Fruit fly (Drosophila melanogaster): ENCODE data around the gene CG15005.

Gene CG15005

DNA sequence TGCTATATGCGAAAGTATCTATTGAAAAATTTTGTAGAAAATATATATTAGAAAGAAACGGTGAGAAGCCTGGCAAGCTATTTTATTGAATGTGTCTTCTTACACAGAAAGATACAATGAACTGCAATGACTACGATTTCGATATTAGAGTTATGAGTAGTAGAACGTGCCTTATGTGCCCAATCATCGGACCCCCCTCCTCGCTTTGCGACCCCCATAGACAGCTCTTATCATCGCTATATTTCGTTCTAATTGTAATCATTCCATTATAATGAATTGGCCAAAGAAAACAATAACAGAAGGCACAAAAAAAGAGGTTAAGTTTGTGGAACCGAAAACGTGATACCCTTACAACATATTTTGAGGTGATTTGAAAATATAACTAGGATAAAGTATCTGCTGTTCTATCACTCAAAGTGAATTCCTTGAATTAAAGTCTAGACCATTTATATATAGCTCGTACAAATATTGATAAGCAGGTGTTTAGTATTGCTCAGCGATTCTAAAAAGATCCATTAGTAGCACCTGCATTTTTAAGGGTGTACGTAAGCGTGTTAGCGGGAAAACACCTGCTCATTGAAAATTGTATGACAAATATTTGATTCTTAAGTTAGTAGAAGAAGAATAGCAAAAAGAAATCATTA is 28.7 kb upstream of the CG15005 start (continued):
- no peak for TF ChIP-seq Hr78 (GFP tag; optimal IDR thresholded peaks at IDR 0.05)
- peak; percentile 21 for TF ChIP-seq CG4424 (GFP tag; optimal IDR thresholded peaks at IDR 0.05)
- TF ChIP-seq pzg (GFP tag; optimal IDR thresholded peaks at IDR 0.05): no peak
- TF ChIP-seq salm (tag; optimal IDR thresholded peaks at IDR 0.05): no peak
- TF ChIP-seq CG1602 (GFP tag; optimal IDR thresholded peaks at IDR 0.05): no peak
- TF ChIP-seq CG3281 (GFP tag; optimal IDR thresholded peaks at IDR 0.05): peak; percentile 48
- peak; percentile 7 for TF ChIP-seq gsb-n (tag; optimal IDR thresholded peaks at IDR 0.05)
- no peak for TF ChIP-seq Optix (GFP tag; IDR thresholded peaks at IDR 0.05)
- TF ChIP-seq Sin3A (optimal IDR thresholded peaks at IDR 0.05): no peak
- TF ChIP-seq Max (GFP tag; optimal IDR thresholded peaks at IDR 0.05): no peak
- TF ChIP-seq CG1647 (GFP tag; optimal IDR thresholded peaks at IDR 0.05): no peak
- TF ChIP-seq CkIIα-i1 (GFP tag; IDR thresholded peaks at IDR 0.05): no peak
- no peak for TF ChIP-seq ase (GFP tag; IDR thresholded peaks at IDR 0.05)
- TF ChIP-seq CG14014 (GFP tag; IDR thresholded peaks at IDR 0.05): no peak
- no peak for TF ChIP-seq ab (GFP tag; optimal IDR thresholded peaks at IDR 0.05)
- TF ChIP-seq CG32767 (GFP tag; IDR thresholded peaks at IDR 0.05): no peak
- no peak for TF ChIP-seq CG17328 (GFP tag; IDR thresholded peaks at IDR 0.05)
- no peak for TF ChIP-seq Hr39 (optimal IDR thresholded peaks at IDR 0.05)
- TF ChIP-seq lab (GFP tag; optimal IDR thresholded peaks at IDR 0.05): no peak
- no peak for TF ChIP-seq ara (GFP tag; IDR thresholded peaks at IDR 0.05)
- no peak for TF ChIP-seq CG34224 (GFP tag; IDR thresholded peaks at IDR 0.05; ENCODE audit: partially characterized antibody)
- no peak for TF ChIP-seq CG9609 (GFP tag; optimal IDR thresholded peaks at IDR 0.05)
- no peak for TF ChIP-seq CG8478 (optimal IDR thresholded peaks at IDR 0.05)
- no peak for TF ChIP-seq NC2β (GFP tag; optimal IDR thresholded peaks at IDR 0.05)
- TF ChIP-seq fru (optimal IDR thresholded peaks at IDR 0.05): no peak
- no peak for TF ChIP-seq gfzf (GFP tag; optimal IDR thresholded peaks at IDR 0.05)
- TF ChIP-seq tgo (GFP tag; IDR thresholded peaks at IDR 0.05): no peak
- TF ChIP-seq H2.0 (GFP tag; IDR thresholded peaks at IDR 0.05): no peak
- TF ChIP-seq CG3847 (GFP tag; IDR thresholded peaks at IDR 0.05): no peak
- TF ChIP-seq CG16863 (GFP tag; optimal IDR thresholded peaks at IDR 0.05): no peak
- TF ChIP-seq CG14667 (GFP tag; IDR thresholded peaks at IDR 0.05): no peak
- no peak for TF ChIP-seq dan (GFP tag; IDR thresholded peaks at IDR 0.05)
- no peak for TF ChIP-seq CG10274 (GFP tag; optimal IDR thresholded peaks at IDR 0.05)
- no peak for TF ChIP-seq CG9215 (GFP tag; IDR thresholded peaks at IDR 0.05)
- TF ChIP-seq zfh2 (GFP tag; optimal IDR thresholded peaks at IDR 0.05): no peak
- TF ChIP-seq CG10654 (GFP tag; optimal IDR thresholded peaks at IDR 0.05): no peak
- TF ChIP-seq hbn (GFP tag; IDR thresholded peaks at IDR 0.05; ENCODE audit: partially characterized antibody): no peak
- TF ChIP-seq knrl (GFP tag; IDR thresholded peaks at IDR 0.05; ENCODE audit: partially characterized antibody): no peak
- peak; percentile 31 for TF ChIP-seq CoRest (tag; optimal IDR thresholded peaks at IDR 0.05)
- no peak for TF ChIP-seq gt (GFP tag; IDR thresholded peaks at IDR 0.05)
- TF ChIP-seq Hr3 (GFP tag; optimal IDR thresholded peaks at IDR 0.05): no peak
- TF ChIP-seq D19A (tag; optimal IDR thresholded peaks at IDR 0.05): peak; percentile 98
- TF ChIP-seq nerfin-1 (tag; optimal IDR thresholded peaks at IDR 0.05): no peak
- no peak for TF ChIP-seq disco-r (GFP tag; optimal IDR thresholded peaks at IDR 0.05)
- TF ChIP-seq CG6854 (GFP tag; optimal IDR thresholded peaks at IDR 0.05): no peak
- no peak for TF ChIP-seq Atf3 (GFP tag; optimal IDR thresholded peaks at IDR 0.05)
- no peak for TF ChIP-seq sob (GFP tag; IDR thresholded peaks at IDR 0.05)
- TF ChIP-seq CG4617 (GFP tag; optimal IDR thresholded peaks at IDR 0.05; ENCODE audit: borderline replicate concordance): no peak
- TF ChIP-seq tin (GFP tag; optimal IDR thresholded peaks at IDR 0.05): no peak
- no peak for TF ChIP-seq CG11723 (GFP tag; optimal IDR thresholded peaks at IDR 0.05)
- no peak for TF ChIP-seq tio (GFP tag; optimal IDR thresholded peaks at IDR 0.05)
- TF ChIP-seq dm (GFP tag; optimal IDR thresholded peaks at IDR 0.05): no peak
- TF ChIP-seq CG10462 (GFP tag; optimal IDR thresholded peaks at IDR 0.05): no peak
